Fruit fly (Drosophila melanogaster) whole organism, embryonic: Measurements from ENCODE around the gene CG2528.

Experiments
- Asciz ChIP-seq: fragments of 200-800 bp; sonication (Bioruptor generic); optimal IDR thresholded peaks from 2 replicates; lab custom pipeline; 2017; ENCODE audit warnings: missing biosample characterization, mild to moderate bottlenecking, missing genetic modification characterization, missing genetic modification reagents
- Atf6 ChIP-seq: fragments of 200-800 bp; sonication (Bioruptor generic); IDR thresholded peaks from 2 replicates; pipeline ENCODE4 v1.3.6; 2022; ENCODE audit warnings: missing biosample characterization, missing genetic modification characterization
- Bgb ChIP-seq: fragments of 200-800 bp; sonication (Bioruptor generic); IDR thresholded peaks from 2 replicates; pipeline ENCODE4 v1.3.6; 2022; ENCODE audit warnings: missing biosample characterization, missing genetic modification characterization; ENCODE audit not compliant: partially characterized antibody
- CG10274 ChIP-seq: fragments of 200-800 bp; sonication (Bioruptor generic); optimal IDR thresholded peaks from 3 replicates; lab custom pipeline; 2017; ENCODE audit warnings: missing biosample characterization, mild to moderate bottlenecking, missing genetic modification characterization
- CG10321 ChIP-seq: fragments of 200-800 bp; sonication (Bioruptor generic); IDR thresholded peaks from 2 replicates; pipeline ENCODE4 v1.3.6; 2022; ENCODE audit warnings: missing biosample characterization, missing genetic modification characterization
- CG10979 ChIP-seq: fragments of 200-800 bp; sonication (Bioruptor generic); optimal IDR thresholded peaks from 2 replicates; lab custom pipeline; 2018; ENCODE audit warnings: missing biosample characterization, mild to moderate bottlenecking, missing genetic modification characterization, moderate library complexity
- CG13775 ChIP-seq: fragments of 200-800 bp; sonication (Bioruptor generic); optimal IDR thresholded peaks from 3 replicates; lab custom pipeline; 2017; ENCODE audit warnings: missing biosample characterization, mild to moderate bottlenecking, missing genetic modification characterization
- CG15011 ChIP-seq: fragments of 200-800 bp; sonication (Bioruptor generic); optimal IDR thresholded peaks from 3 replicates; lab custom pipeline; 2018; ENCODE audit warnings: missing biosample characterization, mild to moderate bottlenecking, missing genetic modification characterization
- CG15479 ChIP-seq: fragments of 200-800 bp; sonication (Bioruptor generic); optimal IDR thresholded peaks from 3 replicates; lab custom pipeline; 2019; ENCODE audit warnings: missing biosample characterization, mild to moderate bottlenecking, missing genetic modification characterization, moderate library complexity
- CG17328 ChIP-seq: fragments of 200-800 bp; sonication (Bioruptor generic); IDR thresholded peaks from 2 replicates; pipeline ENCODE4 v1.3.6; 2022; ENCODE audit warnings: missing biosample characterization, missing genetic modification characterization
- CG17359 ChIP-seq: fragments of 200-800 bp; sonication (Bioruptor generic); optimal IDR thresholded peaks from 3 replicates; lab custom pipeline; 2018; ENCODE audit warnings: missing biosample characterization, mild to moderate bottlenecking, missing genetic modification characterization, moderate library complexity
- CG18262 ChIP-seq: fragments of 200-800 bp; optimal IDR thresholded peaks from 3 replicates; lab custom pipeline; 2019; ENCODE audit warnings: missing biosample characterization, mild to moderate bottlenecking, missing genetic modification characterization, moderate library complexity
- CG2712 ChIP-seq: fragments of 200-800 bp; optimal IDR thresholded peaks from 3 replicates; lab custom pipeline; 2019; ENCODE audit warnings: missing biosample characterization, mild to moderate bottlenecking, missing genetic modification characterization, moderate library complexity
- CG2875 ChIP-seq: fragments of 200-800 bp; sonication (Bioruptor generic); optimal IDR thresholded peaks from 2 replicates; lab custom pipeline; 2017; ENCODE audit warnings: missing biosample characterization, mild to moderate bottlenecking, missing genetic modification characterization, missing genetic modification reagents
- CG31388 ChIP-seq: fragments of 200-800 bp; sonication (Bioruptor generic); optimal IDR thresholded peaks from 2 replicates; lab custom pipeline; 2016; ENCODE audit warnings: missing biosample characterization, missing genetic modification characterization
- CG3163 ChIP-seq: fragments of 200-800 bp; sonication (Bioruptor generic); optimal IDR thresholded peaks from 3 replicates; lab custom pipeline; 2016; ENCODE audit warnings: missing biosample characterization, missing genetic modification characterization
- CG4820 ChIP-seq: fragments of 200-800 bp; sonication (Bioruptor generic); optimal IDR thresholded peaks from 3 replicates; lab custom pipeline; 2016; ENCODE audit warnings: missing biosample characterization, missing genetic modification characterization
- CG6683 ChIP-seq: fragments of 200-800 bp; sonication (Bioruptor generic); optimal IDR thresholded peaks from 2 replicates; lab custom pipeline; 2017; ENCODE audit warnings: missing biosample characterization, mild to moderate bottlenecking, missing genetic modification characterization, missing genetic modification reagents
- CG6765 ChIP-seq: fragments of 200-800 bp; sonication (Bioruptor generic); optimal IDR thresholded peaks from 3 replicates; lab custom pipeline; 2017; ENCODE audit warnings: missing biosample characterization, mild to moderate bottlenecking, missing genetic modification characterization
- CG8089 ChIP-seq: fragments of 200-800 bp; sonication (Bioruptor generic); optimal IDR thresholded peaks from 3 replicates; lab custom pipeline; 2016; ENCODE audit warnings: missing biosample characterization, missing genetic modification characterization
- CG8290 ChIP-seq, 3 experiments: fragments of 200-800 bp; sonication (Bioruptor generic); optimal IDR thresholded peaks; 2 replicates each; lab custom pipeline; 2016 to 2019; ENCODE audit warnings: missing biosample characterization in 3 of 3, missing genetic modification characterization in 3 of 3, mild to moderate bottlenecking in 2 of 3, moderate library complexity in 1 of 3
- CrebB ChIP-seq: fragments of 200-800 bp; sonication (Bioruptor generic); optimal IDR thresholded peaks from 3 replicates; lab custom pipeline; 2018; ENCODE audit warnings: missing biosample characterization, mild to moderate bottlenecking, missing genetic modification characterization
- D ChIP-seq, 2 experiments: fragments of 200-800 bp in 1 of 2; fragments of >200 bp in 1 of 2; sonication (Bioruptor generic) in 1 of 2; optimal IDR thresholded peaks; 2 replicates in 1 of 2; 3 replicates in 1 of 2; lab custom pipeline; 2017; ENCODE audit warnings: mild to moderate bottlenecking in 1 of 2, missing biosample characterization in 1 of 2, missing genetic modification characterization in 1 of 2, missing genetic modification reagents in 1 of 2
- Dbx ChIP-seq: fragments of 200-800 bp; sonication (Bioruptor generic); IDR thresholded peaks from 3 replicates; pipeline ENCODE4 v1.3.6; 2022; ENCODE audit warnings: missing biosample characterization, missing genetic modification characterization
- ERR ChIP-seq: fragments of 200-800 bp; sonication (Bioruptor generic); optimal IDR thresholded peaks from 2 replicates; lab custom pipeline; 2016; ENCODE audit warnings: missing biosample characterization, missing genetic modification characterization
- GATAe ChIP-seq: fragments of 200-800 bp; sonication (Bioruptor generic); conservative IDR thresholded peaks from 2 replicates; pipeline ENCODE4 v1.3.6; 2022; ENCODE audit warnings: missing biosample characterization, missing genetic modification characterization
- HLH3B ChIP-seq: fragments of 200-800 bp; sonication (Bioruptor generic); IDR thresholded peaks from 2 replicates; pipeline ENCODE4 v1.3.6; 2022; ENCODE audit warnings: missing biosample characterization, missing genetic modification characterization
- HmgZ ChIP-seq: fragments of 200-800 bp; sonication (Bioruptor generic); optimal IDR thresholded peaks from 2 replicates; lab custom pipeline; 2018; ENCODE audit warnings: missing biosample characterization, mild to moderate bottlenecking, missing genetic modification characterization
- Jarid2 ChIP-seq: fragments of 200-800 bp; sonication (Bioruptor generic); optimal IDR thresholded peaks from 3 replicates; lab custom pipeline; 2017; ENCODE audit warnings: mild to moderate bottlenecking, missing biosample characterization, missing genetic modification reagents, missing genetic modification characterization
- Lpt ChIP-seq: fragments of >200 bp; optimal IDR thresholded peaks from 2 replicates; lab custom pipeline; 2018; ENCODE audit warnings: missing biosample characterization, missing genetic modification characterization
- Mad ChIP-seq: fragments of 200-800 bp; sonication (Bioruptor generic); optimal IDR thresholded peaks from 2 replicates; lab custom pipeline; 2016; ENCODE audit warnings: missing biosample characterization, missing genetic modification characterization
- Med ChIP-seq: fragments of 200-800 bp; sonication (Bioruptor generic); peaks from one replicate; lab custom pipeline; 2016; ENCODE audit warnings: missing biosample characterization, missing genetic modification characterization, mild to moderate bottlenecking, inconsistent platforms, moderate library complexity
- NC2β ChIP-seq: fragments of 200-800 bp; sonication (Bioruptor generic); optimal IDR thresholded peaks from 2 replicates; lab custom pipeline; 2016; ENCODE audit warnings: missing biosample characterization, missing genetic modification characterization
- Six4 ChIP-seq: fragments of 200-800 bp; sonication (Bioruptor generic); optimal IDR thresholded peaks from 2 replicates; lab custom pipeline; 2016; ENCODE audit warnings: missing biosample characterization, missing genetic modification characterization
- Spps ChIP-seq: fragments of 200-800 bp; sonication (Bioruptor generic); optimal IDR thresholded peaks from 2 replicates; lab custom pipeline; 2018; ENCODE audit warnings: missing biosample characterization, mild to moderate bottlenecking, missing genetic modification characterization
- Sry-β ChIP-seq: fragments of 200-800 bp; sonication (Bioruptor generic); optimal IDR thresholded peaks from 2 replicates; lab custom pipeline; 2018; ENCODE audit warnings: missing biosample characterization, mild to moderate bottlenecking, missing genetic modification characterization, moderate library complexity
- TFAM ChIP-seq: fragments of 200-800 bp; sonication (Bioruptor generic); optimal IDR thresholded peaks from 2 replicates; lab custom pipeline; 2017; ENCODE audit warnings: missing biosample characterization, missing genetic modification characterization, inconsistent platforms
- Vsx1 ChIP-seq: fragments of 200-800 bp; sonication (Bioruptor generic); optimal IDR thresholded peaks from 2 replicates; lab custom pipeline; 2017; ENCODE audit warnings: missing biosample characterization, mild to moderate bottlenecking, missing genetic modification characterization, missing genetic modification reagents
- Xrp1 ChIP-seq: fragments of 200-800 bp; sonication (Bioruptor generic); IDR thresholded peaks from 2 replicates; pipeline ENCODE4 v1.3.6; 2022; ENCODE audit warnings: missing biosample characterization, missing genetic modification characterization
- aop ChIP-seq: fragments of 200-800 bp; sonication (Bioruptor generic); IDR thresholded peaks from 2 replicates; pipeline ENCODE4 v1.3.6; 2022; ENCODE audit warnings: missing biosample characterization, missing genetic modification characterization
- ci ChIP-seq: fragments of 200-800 bp; sonication (Bioruptor generic); IDR thresholded peaks from 3 replicates; pipeline ENCODE4 v1.3.6; 2022; ENCODE audit warnings: missing biosample characterization, missing genetic modification characterization
- dati ChIP-seq: fragments of 200-800 bp; sonication (Bioruptor generic); IDR thresholded peaks from 2 replicates; pipeline ENCODE4 v1.3.6; 2022; ENCODE audit warnings: missing biosample characterization, missing genetic modification characterization
- disco-r ChIP-seq: fragments of 200-800 bp; sonication (Bioruptor generic); optimal IDR thresholded peaks from 2 replicates; lab custom pipeline; 2016; ENCODE audit warnings: missing biosample characterization, missing genetic modification characterization
- gt ChIP-seq: fragments of 200-800 bp; sonication (Bioruptor generic); IDR thresholded peaks from 2 replicates; pipeline ENCODE4 v1.3.6; 2022; ENCODE audit warnings: missing biosample characterization, missing genetic modification characterization
- kah ChIP-seq: fragments of 200-800 bp; sonication (Bioruptor generic); optimal IDR thresholded peaks from 2 replicates; lab custom pipeline; 2018; ENCODE audit warnings: missing biosample characterization, mild to moderate bottlenecking, missing genetic modification characterization
- kni ChIP-seq: fragments of 200-800 bp; sonication (Bioruptor generic); optimal IDR thresholded peaks from 3 replicates; lab custom pipeline; 2017; ENCODE audit warnings: mild to moderate bottlenecking, missing biosample characterization, missing genetic modification reagents, missing genetic modification characterization
- sens-2 ChIP-seq: fragments of 200-800 bp; sonication (Bioruptor generic); IDR thresholded peaks from 2 replicates; pipeline ENCODE4 v1.3.6; 2022; ENCODE audit warnings: missing biosample characterization, missing genetic modification characterization
- so ChIP-seq: fragments of 200-800 bp; sonication (Bioruptor generic); IDR thresholded peaks from 3 replicates; pipeline ENCODE4 v1.3.6; 2022; ENCODE audit warnings: missing biosample characterization, missing genetic modification characterization
- sqz ChIP-seq: fragments of 200-800 bp; sonication (Bioruptor generic); optimal IDR thresholded peaks from 3 replicates; lab custom pipeline; 2018; ENCODE audit warnings: missing biosample characterization, mild to moderate bottlenecking, missing genetic modification characterization
- tin ChIP-seq: fragments of 200-800 bp; sonication (Bioruptor generic); optimal IDR thresholded peaks from 3 replicates; lab custom pipeline; 2016; ENCODE audit warnings: missing biosample characterization, missing genetic modification characterization
- trh ChIP-seq: fragments of 200-800 bp; sonication (Bioruptor generic); optimal IDR thresholded peaks from 2 replicates; lab custom pipeline; 2016; ENCODE audit warnings: missing biosample characterization, missing genetic modification characterization
- tx ChIP-seq: fragments of 200-800 bp; sonication (Bioruptor generic); optimal IDR thresholded peaks from 2 replicates; lab custom pipeline; 2016; ENCODE audit warnings: missing biosample characterization, missing genetic modification characterization
- wdn ChIP-seq: fragments of 200-800 bp; sonication (Bioruptor generic); IDR thresholded peaks from 2 replicates; pipeline ENCODE4 v1.3.6; 2022; ENCODE audit warnings: missing biosample characterization, missing genetic modification characterization
- yki ChIP-seq: fragments of >200 bp; optimal IDR thresholded peaks from 3 replicates; lab custom pipeline; 2018

CG2528 gene

dm6 chr2L:22036877-22037276, 44.1 kb upstream of the CG2528 start (continued):
- TF ChIP-seq Bgb (GFP tag; lab: Robert Waterston, UW) (no peak), trh (GFP tag; lab: Kevin White, UChicago) (no peak), Spps (no peak), CG2875 (GFP tag; lab: Kevin White, UChicago) (no peak), CG8089 (GFP tag; lab: Kevin White, UChicago) (peak; percentile 4), Asciz (peak; percentile 41), sens-2 (GFP tag; lab: Robert Waterston, UW) (no peak), Mad (GFP tag; lab: Kevin White, UChicago) (no peak), TFAM (GFP tag; lab: Kevin White, UChicago) (no peak), Med (GFP tag; lab: Kevin White, UChicago) (no peak), CG17359 (no peak), GATAe (GFP tag; lab: Robert Waterston, UW) (no peak), Sry-β (GFP tag; lab: Kevin White, UChicago) (no peak), yki (no peak), Six4 (no peak), CG13775 (GFP tag; lab: Kevin White, UChicago) (no peak), kah (GFP tag; lab: Kevin White, UChicago) (no peak), CG15479 (GFP tag; lab: Kevin White, UChicago) (peak; percentile 8), HLH3B (GFP tag; lab: Robert Waterston, UW) (no peak), kni (peak; percentile 83), Lpt (GFP tag; lab: Kevin White, UChicago) (no peak), disco-r (no peak), CG10979 (tag; lab: Kevin White, UChicago) (no peak), Dbx (no peak), gt (no peak), CG4820 (no peak), CG17328 (GFP tag; lab: Robert Waterston, UW) (no peak; the same call in 1 of the 2 replicates), Xrp1 (GFP tag; lab: Robert Waterston, UW) (peak; percentile 79), NC2β (peak; percentile 18), CG18262 (no peak), sqz (GFP tag; lab: Kevin White, UChicago) (no peak), CG2712 (tag; lab: Kevin White, UChicago) (no peak), CG15011 (GFP tag; lab: Kevin White, UChicago) (peak; percentile 13), Jarid2 (GFP tag; lab: Kevin White, UChicago) (no peak), CG3163 (no peak), CG6765 (GFP tag; lab: Kevin White, UChicago) (no peak), D (optimal IDR thresholded peaks at IDR 0.05; lab: Kevin White, UChicago) (no peak), D (GFP tag; optimal IDR thresholded peaks at IDR 0.05; lab: Kevin White, UChicago) (peak; percentile 8), ci (GFP tag; lab: Robert Waterston, UW) (no peak), CG31388 (no peak)

- TF ChIP-seq wdn (no peak), Atf6 (GFP tag; lab: Robert Waterston, UW) (0 out of 2 replicates have a peak, but pooled peaks have one; percentile 29), ERR (no peak), so (no peak), CG8290 (GFP tag; optimal IDR thresholded peaks at IDR 0.05; lab: Kevin White, UChicago) (peak; percentile 68), CG8290 (tag; optimal IDR thresholded peaks at IDR 0.05; lab: Kevin White, UChicago) (peak in 1 of 2 experiments; percentile 66), CrebB (peak; percentile 60), HmgZ (peak; percentile 82), Vsx1 (GFP tag; lab: Kevin White, UChicago) (peak; percentile 28), CG10274 (GFP tag; lab: Kevin White, UChicago) (no peak), CG6683 (GFP tag; lab: Kevin White, UChicago) (no peak), tin (GFP tag; lab: Kevin White, UChicago) (no peak), aop (GFP tag; lab: Robert Waterston, UW) (no peak), dati (GFP tag; lab: Robert Waterston, UW) (no peak), disco-r (peak; percentile 16), tx (GFP tag; lab: Kevin White, UChicago) (no peak), CG10321 (GFP tag; lab: Robert Waterston, UW) (peak; percentile 100)
Measured at dm6 chr2L:22024362-22024761, 31.6 kb upstream of the CG2528 start.
